Worm (Caenorhabditis elegans) whole organism, L1 larva: ENCODE data around the gene F46B3.9.

ENCODE experiments used
- F16B12.6 ChIP-seq: fragments of 150-350 bp; optimal IDR thresholded peaks from 2 replicates; lab custom pipeline; 2014; ENCODE audit warnings: missing biosample characterization, missing genetic modification characterization
- Y116A8C.19 ChIP-seq: sonication (generic microtip); optimal IDR thresholded peaks from 2 replicates; lab custom pipeline; 2016; ENCODE audit warnings: missing compliant biosample characterization, missing genetic modification characterization, borderline replicate concordance
- aha-1 ChIP-seq: fragments of 150-350 bp; optimal IDR thresholded peaks from 2 replicates; lab custom pipeline; 2014; ENCODE audit warnings: missing biosample characterization, missing genetic modification characterization
- blmp-1 ChIP-seq: fragments of 150-350 bp; optimal IDR thresholded peaks from 2 replicates; lab custom pipeline; 2014; ENCODE audit warnings: missing biosample characterization, missing genetic modification characterization
- ceh-63 ChIP-seq: fragments of 200-800 bp; sonication (Bioruptor generic); optimal IDR thresholded peaks from 2 replicates; lab custom pipeline; 2018; ENCODE audit warnings: mild to moderate bottlenecking, missing genetic modification characterization, missing compliant biosample characterization
- ceh-8 ChIP-seq: fragments of 200-800 bp; sonication (Bioruptor generic); optimal IDR thresholded peaks from 2 replicates; lab custom pipeline; 2018; ENCODE audit warnings: mild to moderate bottlenecking, missing genetic modification characterization, moderate library complexity, missing compliant biosample characterization
- dsc-1 ChIP-seq: sonication (generic microtip); optimal IDR thresholded peaks from 2 replicates; lab custom pipeline; 2016; ENCODE audit warnings: mild to moderate bottlenecking, missing genetic modification characterization, missing compliant biosample characterization
- egl-13 ChIP-seq: sonication (generic microtip); optimal IDR thresholded peaks from 2 replicates; lab custom pipeline; 2016; ENCODE audit warnings: missing genotype, missing genetic modification reagents, missing genetic modification characterization, missing compliant biosample characterization
- elt-3 ChIP-seq, 6 experiments: fragments of 150-350 bp in 1 of 6; sonication (generic microtip); optimal IDR thresholded peaks; 2 replicates each; lab custom pipeline; 2017 to 2018; ENCODE audit warnings: missing biosample characterization in 6 of 6, missing genetic modification characterization in 6 of 6, inconsistent platforms in 1 of 6
- fkh-10 ChIP-seq: sonication (generic microtip); optimal IDR thresholded peaks from 2 replicates; lab custom pipeline; 2017; ENCODE audit warnings: missing biosample characterization, missing genetic modification reagents, missing genetic modification characterization
- fkh-4 ChIP-seq: sonication (generic microtip); optimal IDR thresholded peaks from 2 replicates; lab custom pipeline; 2016; ENCODE audit warnings: missing compliant biosample characterization, missing genetic modification characterization, borderline replicate concordance
- fkh-8 ChIP-seq: sonication (generic microtip); optimal IDR thresholded peaks from 2 replicates; lab custom pipeline; 2016; ENCODE audit warnings: mild to moderate bottlenecking, missing genetic modification characterization, missing compliant biosample characterization
- hlh-17 ChIP-seq: fragments of 200-800 bp; sonication (Bioruptor generic); optimal IDR thresholded peaks from 2 replicates; lab custom pipeline; 2018; ENCODE audit warnings: missing genetic modification characterization, mild to moderate bottlenecking, missing compliant biosample characterization, moderate library complexity, borderline replicate concordance
- hlh-4 ChIP-seq: sonication (generic microtip); optimal IDR thresholded peaks from 2 replicates; lab custom pipeline; 2016; ENCODE audit warnings: mild to moderate bottlenecking, missing genetic modification characterization, missing compliant biosample characterization
- hpl-2 ChIP-seq: fragments of 150-350 bp; optimal IDR thresholded peaks from 2 replicates; lab custom pipeline; 2014; ENCODE audit warnings: missing biosample characterization, missing genetic modification reagents, missing genetic modification characterization
- isw-1 ChIP-seq: fragments of 200-800 bp; sonication (Bioruptor generic); IDR thresholded peaks from 2 replicates; pipeline ENCODE4 v1.3.6; 2022; ENCODE audit warnings: missing genetic modification characterization, missing compliant biosample characterization
- lin-13 ChIP-seq: fragments of 150-350 bp; optimal IDR thresholded peaks from 2 replicates; lab custom pipeline; 2014; ENCODE audit warnings: missing biosample characterization, missing genetic modification reagents, missing genetic modification characterization
- lin-14 ChIP-seq: fragments of 200-800 bp; sonication (Bioruptor generic); optimal IDR thresholded peaks from 2 replicates; lab custom pipeline; 2018; ENCODE audit warnings: mild to moderate bottlenecking, missing genetic modification characterization, moderate library complexity, missing compliant biosample characterization
- lin-15B ChIP-seq: fragments of 150-350 bp; sonication (generic microtip); optimal IDR thresholded peaks from 3 replicates; lab custom pipeline; 2014; ENCODE audit warnings: missing biosample characterization, missing genetic modification characterization
- mab-9 ChIP-seq: fragments of 200-800 bp; sonication (Bioruptor generic); IDR thresholded peaks from 2 replicates; pipeline ENCODE4 v1.3.6; 2022; ENCODE audit warnings: missing genetic modification reagents, missing genetic modification characterization, missing compliant biosample characterization
- nhr-237 ChIP-seq: fragments of 150-350 bp; optimal IDR thresholded peaks from 2 replicates; lab custom pipeline; 2014; ENCODE audit warnings: missing biosample characterization, missing genetic modification characterization
- nhr-28 ChIP-seq: fragments of 150-350 bp; optimal IDR thresholded peaks from 2 replicates; lab custom pipeline; 2014; ENCODE audit warnings: missing biosample characterization, missing genetic modification characterization
- nhr-76 ChIP-seq: sonication (generic microtip); optimal IDR thresholded peaks from 2 replicates; lab custom pipeline; 2017; ENCODE audit warnings: missing biosample characterization, missing genetic modification characterization
- nhr-84 ChIP-seq: sonication (generic microtip); optimal IDR thresholded peaks from 2 replicates; lab custom pipeline; 2017; ENCODE audit warnings: missing biosample characterization, missing genetic modification characterization
- skn-1 ChIP-seq: fragments of 150-350 bp; optimal IDR thresholded peaks from 2 replicates; lab custom pipeline; 2014; ENCODE audit warnings: missing biosample characterization, missing genetic modification characterization
- snu-23 ChIP-seq: sonication (generic microtip); optimal IDR thresholded peaks from 2 replicates; lab custom pipeline; 2016; ENCODE audit warnings: missing genetic modification characterization, missing compliant biosample characterization
- sox-4 ChIP-seq: sonication (generic microtip); optimal IDR thresholded peaks from 2 replicates; lab custom pipeline; 2016; ENCODE audit warnings: missing genetic modification characterization, missing compliant biosample characterization
- zag-1 ChIP-seq: fragments of 150-350 bp; optimal IDR thresholded peaks from 2 replicates; lab custom pipeline; 2014; ENCODE audit warnings: missing biosample characterization, missing genetic modification characterization
- zip-4 ChIP-seq: fragments of 200-800 bp; sonication (Bioruptor generic); optimal IDR thresholded peaks from 2 replicates; lab custom pipeline; 2018; ENCODE audit warnings: mild to moderate bottlenecking, missing genetic modification characterization, moderate library complexity, missing compliant biosample characterization
- ztf-11 ChIP-seq, 2 experiments: sonication (generic microtip); optimal IDR thresholded peaks; 2 replicates each; lab custom pipeline; 2016 to 2017; ENCODE audit warnings: missing genetic modification characterization in 2 of 2, missing biosample characterization in 1 of 2, missing compliant biosample characterization in 1 of 2
- ztf-4 ChIP-seq: fragments of 150-350 bp; optimal IDR thresholded peaks from 2 replicates; lab custom pipeline; 2014; ENCODE audit warnings: missing biosample characterization, missing genetic modification characterization

The F46B3.9 gene

ce11 chrV:20655174-20655573 lies 29.2 kb upstream of the F46B3.9 start:
- no peak for TF ChIP-seq aha-1 (tag; lab: Kevin White, UChicago)
- TF ChIP-seq skn-1 (tag; lab: Kevin White, UChicago) = no peak
- TF ChIP-seq nhr-76 (tag; lab: Kevin White, UChicago) = no peak
- no peak for TF ChIP-seq isw-1 (GFP tag; lab: Robert Waterston, UW)
- TF ChIP-seq elt-3 (tag; optimal IDR thresholded peaks at IDR 0.05; lab: Kevin White, UChicago) = no peak
- TF ChIP-seq fkh-4 = no peak
- TF ChIP-seq, all 84 proteins: peak for 0

- TF ChIP-seq ceh-63 (GFP tag; lab: Kevin White, UChicago) (no peak), fkh-4 (no peak), egl-13 (no peak), nhr-76 (tag; lab: Kevin White, UChicago) (no peak), F16B12.6 (no peak), dsc-1 (no peak), nhr-84 (tag; lab: Kevin White, UChicago) (no peak), ztf-11 (tag; optimal IDR thresholded peaks at IDR 0.05; lab: Kevin White, UChicago) (no peak), ceh-8 (GFP tag; lab: Kevin White, UChicago) (no peak), lin-13 (GFP tag; lab: Kevin White, UChicago) (no peak), fkh-8 (tag; lab: Kevin White, UChicago) (no peak), hlh-17 (GFP tag; lab: Kevin White, UChicago) (no peak), lin-15B (tag; lab: Kevin White, UChicago) (no peak), zag-1 (tag; lab: Kevin White, UChicago) (no peak)
- TF ChIP-seq, all 84 proteins: peak for 0
These were observed 28.4 kb upstream of the F46B3.9 start, which contains the start of gene mnr-1 for ce11 chrV:20654350-20654749. Gene mnr-1 (plus strand): TSS chrV:20654650.

DNA sequence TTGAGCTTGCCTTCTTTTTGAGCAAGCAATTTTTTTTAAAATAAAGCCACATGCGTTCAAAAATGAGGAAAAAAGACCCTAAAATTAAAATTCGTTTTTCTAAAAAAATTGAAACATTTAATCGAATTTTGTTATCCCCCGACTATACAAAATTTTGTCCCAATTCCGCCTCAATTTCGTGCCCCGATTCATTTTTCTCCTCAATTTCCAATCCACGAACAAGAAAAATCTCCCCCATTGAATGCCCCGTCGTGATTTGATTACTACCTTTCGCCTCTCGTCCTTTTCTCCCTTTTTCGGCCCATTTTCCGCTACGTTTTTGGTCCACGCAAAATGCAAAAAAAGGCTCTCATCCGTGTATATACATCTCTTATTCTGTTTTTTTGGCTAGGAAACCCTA lies 26.0 kb upstream of the F46B3.9 start:
- TF ChIP-seq F16B12.6 (no peak), fkh-10 (GFP tag; lab: Kevin White, UChicago) (peak; percentile 32)

DNA sequence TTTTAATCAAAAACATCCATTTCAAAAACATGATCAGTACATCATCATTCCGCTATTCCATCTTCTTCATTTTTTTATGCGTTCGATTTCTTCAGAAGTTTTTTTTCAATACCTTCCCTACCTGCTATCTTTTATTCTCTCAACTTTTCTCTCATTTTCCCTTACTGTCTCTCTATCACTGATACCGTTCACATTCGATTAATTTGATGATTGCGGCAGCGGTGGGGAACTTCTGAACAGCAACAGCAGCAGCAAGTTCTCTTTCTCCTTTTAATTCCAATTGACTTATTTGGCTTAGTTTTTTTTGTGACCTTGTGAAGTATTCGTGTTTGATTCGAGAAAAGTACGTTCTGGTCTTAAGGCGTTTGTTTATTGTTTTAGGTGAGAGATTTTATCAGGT lies 22.9 kb upstream of the F46B3.9 start:
- TF ChIP-seq elt-3 (tag; optimal IDR thresholded peaks at IDR 0.05; lab: Kevin White, UChicago) = peak in 1 of 6 experiments; percentile 30
- TF ChIP-seq blmp-1 = peak; percentile 23
- TF ChIP-seq Y116A8C.19 = no peak
- TF ChIP-seq lin-14 (GFP tag; lab: Kevin White, UChicago) = peak; percentile 31

DNA sequence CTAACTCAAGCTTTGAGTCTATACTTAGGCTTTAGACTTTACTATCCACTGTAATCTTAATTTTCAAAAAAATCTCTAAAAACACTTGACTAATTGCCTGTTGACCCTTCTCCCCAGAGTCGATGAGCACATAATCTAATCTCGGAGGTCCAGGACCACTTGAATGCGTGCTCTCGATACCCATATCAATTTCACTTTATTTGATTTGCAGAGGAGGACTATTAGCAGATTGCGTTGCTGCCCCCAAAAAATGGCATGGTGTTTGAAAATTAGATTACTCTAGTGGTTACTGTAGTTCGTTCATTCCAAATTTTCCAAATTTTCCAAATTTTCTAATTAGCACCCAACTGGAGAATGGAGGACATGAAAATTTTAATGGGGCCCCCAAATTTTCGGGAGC lies 19.5 kb upstream of the F46B3.9 start:
- TF ChIP-seq mab-9 (GFP tag; lab: Robert Waterston, UW) (0 out of 2 replicates have a peak, but pooled peaks have one; percentile 10), zip-4 (GFP tag; lab: Kevin White, UChicago) (no peak)

- TF ChIP-seq fkh-8 (tag; lab: Kevin White, UChicago) = peak; percentile 7
- no peak for TF ChIP-seq fkh-4
- no peak for TF ChIP-seq nhr-237 (tag; lab: Kevin White, UChicago)
- no peak for TF ChIP-seq hpl-2 (GFP tag; lab: Kevin White, UChicago)
- no peak for TF ChIP-seq dsc-1
- TF ChIP-seq nhr-28 (tag; lab: Kevin White, UChicago) = no peak
- no peak for TF ChIP-seq fkh-10 (GFP tag; lab: Kevin White, UChicago)
- TF ChIP-seq snu-23 (GFP tag; lab: Kevin White, UChicago) = no peak
- no peak for TF ChIP-seq mab-9 (GFP tag; lab: Robert Waterston, UW)
- TF ChIP-seq ztf-4 (tag; lab: Kevin White, UChicago) = no peak
- peak; percentile 60 for TF ChIP-seq hlh-4 (tag; lab: Kevin White, UChicago)
- no peak for TF ChIP-seq sox-4 (tag; lab: Kevin White, UChicago)
These were observed 16.0 kb upstream of the F46B3.9 start, which contains the start of gene srxa-15 for ce11 chrV:20641896-20642295. Gene srxa-15 (plus strand): TSS chrV:20642196.
